Worm (Caenorhabditis elegans): Measurements from ENCODE around the gene clec-255.
"Not testable (repeated sequence)": the region's sequence is repeated elsewhere in the genome, so short reads cannot be mapped to it uniquely, and the experiment has no call there.

Gene clec-255

ce11 chrV:18760174-18760573 is 10.3 kb downstream of the clec-255 start, which contains the start of gene F11D11.3:
TSS of gene F11D11.3 (minus strand) at chrV:18760274.
- TF ChIP-seq ceh-45 (GFP tag; IDR thresholded peaks at IDR 0.05): no peak
- TF ChIP-seq lim-6 (tag; optimal IDR thresholded peaks at IDR 0.05): no peak
- TF ChIP-seq zip-5 (tag; optimal IDR thresholded peaks at IDR 0.05): no peak
- TF ChIP-seq dmd-4 (tag; optimal IDR thresholded peaks at IDR 0.05; ENCODE audit: borderline replicate concordance): no peak
- TF ChIP-seq hlh-13 (GFP tag; optimal IDR thresholded peaks at IDR 0.05): no peak
- TF ChIP-seq unc-55 (GFP tag; optimal IDR thresholded peaks at IDR 0.05): no peak
- no peak for TF ChIP-seq ceh-48 (tag; optimal IDR thresholded peaks at IDR 0.05)
- TF ChIP-seq ztf-16 (tag; optimal IDR thresholded peaks at IDR 0.05): no peak
- no peak for TF ChIP-seq pqm-1 (tag; optimal IDR thresholded peaks at IDR 0.05)
- no peak for TF ChIP-seq ceh-14 (tag; optimal IDR thresholded peaks at IDR 0.05)
- TF ChIP-seq nhr-11 (tag; optimal IDR thresholded peaks at IDR 0.05): no peak
- no peak for TF ChIP-seq gmeb-2 (tag; optimal IDR thresholded peaks at IDR 0.05)
- TF ChIP-seq ceh-22 (tag; optimal IDR thresholded peaks at IDR 0.05): no peak
- no peak for TF ChIP-seq hlh-30 (tag; optimal IDR thresholded peaks at IDR 0.05; ENCODE audit: insufficient read depth)
- TF ChIP-seq ama-1 (optimal IDR thresholded peaks at IDR 0.05): no peak
- TF ChIP-seq pat-9 (tag; optimal IDR thresholded peaks at IDR 0.05): no peak
- no peak for TF ChIP-seq tbx-7 (tag; optimal IDR thresholded peaks at IDR 0.05)
- no peak for TF ChIP-seq K09A11.1 (tag; optimal IDR thresholded peaks at IDR 0.05; ENCODE audit: insufficient read depth)
- no peak for TF ChIP-seq fax-1 (tag; optimal IDR thresholded peaks at IDR 0.05)

- not testable (repeated sequence) for TF ChIP-seq unc-3 (GFP tag; conservative IDR thresholded peaks at IDR 0.05); unc-3 (tag; optimal IDR thresholded peaks at IDR 0.05); elt-4 (tag; optimal IDR thresholded peaks at IDR 0.05); eyg-1 (tag; optimal IDR thresholded peaks at IDR 0.05)
These were observed 16.2 kb downstream of the clec-255 start, which contains the start of gene clec-254 for ce11 chrV:18754328-18754727. TSS of gene clec-254 (minus strand) at chrV:18754428.

- TF ChIP-seq pat-9 (tag; optimal IDR thresholded peaks at IDR 0.05): no peak
- no peak for TF ChIP-seq unc-86 (tag; optimal IDR thresholded peaks at IDR 0.05)
- no peak for TF ChIP-seq pros-1 (tag; optimal IDR thresholded peaks at IDR 0.05)
- TF ChIP-seq hlh-15 (tag; optimal IDR thresholded peaks at IDR 0.05): no peak
These were observed 17.5 kb downstream of the clec-255 start, which contains the start of gene F11D11.6 for ce11 chrV:18753036-18753435. TSS of gene F11D11.6 (minus strand) at chrV:18753136.

- no peak for TF ChIP-seq pag-3 (tag; optimal IDR thresholded peaks at IDR 0.05; ENCODE audit: borderline replicate concordance)
- no peak for TF ChIP-seq pax-1 (tag; optimal IDR thresholded peaks at IDR 0.05)
- no peak for TF ChIP-seq pha-4 (tag; optimal IDR thresholded peaks at IDR 0.05)
These were observed 20.1 kb downstream of the clec-255 start, which contains the start of the genes F11D11.21 and F11D11.12 for ce11 chrV:18750445-18750844. TSS of gene F11D11.21 (minus strand) at chrV:18750545. TSS of gene F11D11.12 (minus strand) at chrV:18750682.

- TF ChIP-seq F13H6.1 (tag; optimal IDR thresholded peaks at IDR 0.05): no peak
- TF ChIP-seq ceh-45 (GFP tag; IDR thresholded peaks at IDR 0.05): no peak
- no peak for TF ChIP-seq T23F11.4 (GFP tag; optimal IDR thresholded peaks at IDR 0.05)
- no peak for TF ChIP-seq che-1 (tag; optimal IDR thresholded peaks at IDR 0.05)
- no peak for TF ChIP-seq fax-1 (tag; optimal IDR thresholded peaks at IDR 0.05)
- no peak for TF ChIP-seq syd-9 (tag; optimal IDR thresholded peaks at IDR 0.05)
- no peak for TF ChIP-seq ceh-24 (tag; optimal IDR thresholded peaks at IDR 0.05)
- TF ChIP-seq K09A11.1 (tag; optimal IDR thresholded peaks at IDR 0.05; ENCODE audit: insufficient read depth): no peak
- TF ChIP-seq pha-2 (tag; optimal IDR thresholded peaks at IDR 0.05): no peak
- TF ChIP-seq ceh-6 (GFP tag; optimal IDR thresholded peaks at IDR 0.05): no peak
- no peak for TF ChIP-seq ceh-9 (tag; optimal IDR thresholded peaks at IDR 0.05)
- no peak for TF ChIP-seq lin-11 (tag; optimal IDR thresholded peaks at IDR 0.05)
- TF ChIP-seq C38D4.7 (GFP tag; optimal IDR thresholded peaks at IDR 0.05): no peak
- no peak for TF ChIP-seq ztf-16 (tag; optimal IDR thresholded peaks at IDR 0.05)
- TF ChIP-seq ceh-30 (tag; optimal IDR thresholded peaks at IDR 0.05): no peak
- no peak for TF ChIP-seq ceh-19 (GFP tag; optimal IDR thresholded peaks at IDR 0.05)
These were observed 21.8 kb downstream of the clec-255 start, which contains the start of gene clec-252 for ce11 chrV:18748726-18749125. TSS of gene clec-252 (minus strand) at chrV:18748826.
